Worm (Caenorhabditis elegans): ENCODE results near the gene B0336.13.

ce11 chrIII:5709224-5709623 is 15.4 kb downstream of the B0336.13 start, which contains the start of gene hpo-28:
- TF ChIP-seq ama-1 (optimal IDR thresholded peaks at IDR 0.05) (no peak), F13H6.1 (tag; optimal IDR thresholded peaks at IDR 0.05) (no peak), C34F6.9 (tag; optimal IDR thresholded peaks at IDR 0.05) (no peak), aly-2 (tag; optimal IDR thresholded peaks at IDR 0.05) (no peak), nhr-129 (tag; optimal IDR thresholded peaks at IDR 0.05) (no peak), Y55F3AM.14 (GFP tag; optimal IDR thresholded peaks at IDR 0.05) (no peak), nhr-11 (tag; optimal IDR thresholded peaks at IDR 0.05) (no peak), nhr-12 (tag; optimal IDR thresholded peaks at IDR 0.05) (no peak), sma-9 (GFP tag; optimal IDR thresholded peaks at IDR 0.05) (no peak), sma-9 (tag; optimal IDR thresholded peaks at IDR 0.05) (no peak), unc-62 (GFP tag; optimal IDR thresholded peaks at IDR 0.05) (no peak), elt-3 (tag; optimal IDR thresholded peaks at IDR 0.05) (no peak), blmp-1 (tag; optimal IDR thresholded peaks at IDR 0.05; ENCODE audit: insufficient read depth) (no peak), ceh-16 (tag; optimal IDR thresholded peaks at IDR 0.05) (no peak)

Data from whole organism, L2 larva.